In genomic region chr2L:6717460-6717859, dm6 we compare ENCODE assay signal across 4 fruit fly cellular contexts.
TF ChIP-seq lines count a peak whose summit lies in the region.

Gene Aatf (plus strand): TSS chr2L:6717625.

- TF ChIP-seq CTCF in whole organism, embryonic (GFP tag; optimal IDR thresholded peaks at IDR 0.05; lab: Kevin White, UChicago) = no peak

TF ChIP-seq in whole organism, adult, 20 proteins besides CTCF, POLR2A, EP300 and RAD21:
- TF ChIP-seq Mnt (GFP tag; optimal IDR thresholded peaks at IDR 0.05; lab: Kevin White, UChicago) (peak; percentile 89), bab1 (GFP tag; optimal IDR thresholded peaks at IDR 0.05; lab: Kevin White, UChicago) (no peak), Crg-1 (GFP tag; optimal IDR thresholded peaks at IDR 0.05; lab: Kevin White, UChicago) (no peak), CG1620 (GFP tag; optimal IDR thresholded peaks at IDR 0.05; lab: Kevin White, UChicago) (no peak)

TF ChIP-seq in whole organism, embryonic, 481 proteins besides CTCF, POLR2A, EP300 and RAD21 (continues in another document):
- peak; percentile 47 for TF ChIP-seq Myb (GFP tag; optimal IDR thresholded peaks at IDR 0.05; lab: Kevin White, UChicago)
- TF ChIP-seq inv (GFP tag; IDR thresholded peaks at IDR 0.05; lab: Robert Waterston, UW; ENCODE audit: partially characterized antibody) = peak; percentile 70
- TF ChIP-seq fu2 (GFP tag; optimal IDR thresholded peaks at IDR 0.05; lab: Kevin White, UChicago) = no peak
- TF ChIP-seq lov (optimal IDR thresholded peaks at IDR 0.05; lab: Kevin White, UChicago) = no peak
- no peak for TF ChIP-seq lov (GFP tag; IDR thresholded peaks at IDR 0.05; lab: Robert Waterston, UW)
- no peak for TF ChIP-seq eve (GFP tag; optimal IDR thresholded peaks at IDR 0.05; lab: Kevin White, UChicago)
- peak; percentile 95 for TF ChIP-seq CG13287 (GFP tag; IDR thresholded peaks at IDR 0.05; lab: Robert Waterston, UW; ENCODE audit: partially characterized antibody)
- no peak for TF ChIP-seq CG6175 (GFP tag; IDR thresholded peaks at IDR 0.05; lab: Robert Waterston, UW)
- peak; percentile 76 for TF ChIP-seq sna (GFP tag; IDR thresholded peaks at IDR 0.05; lab: Robert Waterston, UW; ENCODE audit: partially characterized antibody)
- TF ChIP-seq nmo (GFP tag; optimal IDR thresholded peaks at IDR 0.05; lab: Kevin White, UChicago) = peak; percentile 42
- TF ChIP-seq Bgb (GFP tag; IDR thresholded peaks at IDR 0.05; lab: Robert Waterston, UW; ENCODE audit: partially characterized antibody) = peak; percentile 89
- peak; percentile 63 for TF ChIP-seq YL-1 (GFP tag; optimal IDR thresholded peaks at IDR 0.05; lab: Kevin White, UChicago)
- TF ChIP-seq da (GFP tag; optimal IDR thresholded peaks at IDR 0.05; lab: Kevin White, UChicago) = no peak
- TF ChIP-seq Rx (GFP tag; IDR thresholded peaks at IDR 0.05; lab: Robert Waterston, UW) = no peak
- peak; percentile 14 for TF ChIP-seq CG2712 (tag; optimal IDR thresholded peaks at IDR 0.05; lab: Kevin White, UChicago)
- TF ChIP-seq Bteb2 (GFP tag; optimal IDR thresholded peaks at IDR 0.05; lab: Kevin White, UChicago) = peak; percentile 15
- peak; percentile 58 for TF ChIP-seq trem (tag; optimal IDR thresholded peaks at IDR 0.05; lab: Kevin White, UChicago)
- peak; percentile 96 for TF ChIP-seq Dp (GFP tag; optimal IDR thresholded peaks at IDR 0.05; lab: Kevin White, UChicago)
- peak; percentile 7 for TF ChIP-seq CG2120 (GFP tag; optimal IDR thresholded peaks at IDR 0.05; lab: Kevin White, UChicago)
- peak; percentile 64 for TF ChIP-seq vnd (GFP tag; IDR thresholded peaks at IDR 0.05; lab: Robert Waterston, UW; ENCODE audit: partially characterized antibody)
- peak; percentile 85 for TF ChIP-seq CG2129 (GFP tag; IDR thresholded peaks at IDR 0.05; lab: Robert Waterston, UW; ENCODE audit: partially characterized antibody)
- TF ChIP-seq HLH4C (GFP tag; IDR thresholded peaks at IDR 0.05; lab: Robert Waterston, UW; ENCODE audit: partially characterized antibody) = peak; percentile 71
- TF ChIP-seq Med (GFP tag; lab: Kevin White, UChicago) = peak; percentile 81
- peak; percentile 53; the same call in 1 of the 3 replicates for TF ChIP-seq hb (GFP tag; IDR thresholded peaks at IDR 0.05; lab: Robert Waterston, UW; ENCODE audit: partially characterized antibody)
- peak; percentile 64 for TF ChIP-seq gfzf (GFP tag; optimal IDR thresholded peaks at IDR 0.05; lab: Kevin White, UChicago)
- TF ChIP-seq pan (optimal IDR thresholded peaks at IDR 0.05; lab: Kevin White, UChicago) = no peak
- TF ChIP-seq pan (GFP tag; optimal IDR thresholded peaks at IDR 0.05 in 1 of 2, IDR thresholded peaks at IDR 0.05 in 1 of 2) = peak in 1 of 2 experiments; percentile 21

TF ChIP-seq in whole organism, prepupa, 60 proteins besides CTCF, POLR2A, EP300 and RAD21:
- no peak for TF ChIP-seq fd85E (GFP tag; optimal IDR thresholded peaks at IDR 0.05; lab: Kevin White, UChicago)
- TF ChIP-seq Eip93F (GFP tag; optimal IDR thresholded peaks at IDR 0.05; lab: Kevin White, UChicago) = no peak
- peak; percentile 45 for TF ChIP-seq Eip78C (GFP tag; lab: Kevin White, UChicago)
- no peak for TF ChIP-seq achi (GFP tag; optimal IDR thresholded peaks at IDR 0.05; lab: Kevin White, UChicago)

TF ChIP-seq in whole organism, pupa, 21 proteins besides CTCF, POLR2A, EP300 and RAD21:
- TF ChIP-seq Snoo (tag; optimal IDR thresholded peaks at IDR 0.05; lab: Kevin White, UChicago) = no peak
- TF ChIP-seq Ets98B (GFP tag; IDR thresholded peaks at IDR 0.05; lab: Robert Waterston, UW) = 0 out of 2 replicates have a peak, but pooled peaks have one; percentile 6
